Worm (Caenorhabditis elegans) whole organism, midembryonic: ENCODE measurements around the gene R02D5.9.

Source experiments
- T22C8.4 ChIP-seq: fragments of 200-800 bp; sonication (Bioruptor generic); IDR thresholded peaks from 2 replicates; pipeline ENCODE4 v1.3.6; 2022; ENCODE audit warnings: missing genetic modification characterization, missing compliant biosample characterization
- cog-1 ChIP-seq: sonication (generic microtip); optimal IDR thresholded peaks from 2 replicates; lab custom pipeline; 2016; ENCODE audit warnings: missing genetic modification characterization, missing compliant biosample characterization
- flt-1 ChIP-seq: fragments of 200-800 bp; sonication (Bioruptor generic); IDR thresholded peaks from 2 replicates; pipeline ENCODE4 v1.3.6; 2022; ENCODE audit warnings: missing genetic modification characterization, missing compliant biosample characterization
- klf-2 ChIP-seq: fragments of 200-800 bp; sonication (Bioruptor generic); conservative IDR thresholded peaks from 2 replicates; pipeline ENCODE4 v1.3.6; 2022; ENCODE audit warnings: missing genetic modification reagents, missing genetic modification characterization, missing compliant biosample characterization
- med-1 ChIP-seq: sonication (generic microtip); optimal IDR thresholded peaks from 2 replicates; lab custom pipeline; 2017; ENCODE audit warnings: missing genetic modification characterization, mild to moderate bottlenecking, missing compliant biosample characterization, antibody characterized with exemption, missing genetic modification reagents; ENCODE audit not compliant: insufficient read depth
- ref-1 ChIP-seq: fragments of 200-800 bp; sonication (Bioruptor generic); conservative IDR thresholded peaks from 2 replicates; pipeline ENCODE4 v1.3.6; 2022; ENCODE audit warnings: missing genetic modification reagents, missing genetic modification characterization, missing compliant biosample characterization
- tab-1 ChIP-seq: fragments of 200-800 bp; sonication (Bioruptor generic); IDR thresholded peaks from 2 replicates; pipeline ENCODE4 v1.3.6; 2022; ENCODE audit warnings: missing genetic modification characterization, missing compliant biosample characterization
- ztf-23 ChIP-seq: fragments of 200-800 bp; sonication (Bioruptor generic); IDR thresholded peaks from 2 replicates; pipeline ENCODE4 v1.3.6; 2022; ENCODE audit warnings: missing genetic modification reagents, missing genetic modification characterization, missing compliant biosample characterization
- ztf-29 ChIP-seq: fragments of 200-800 bp; sonication (Bioruptor generic); IDR thresholded peaks from 2 replicates; pipeline ENCODE4 v1.3.6; 2022; ENCODE audit warnings: missing genetic modification reagents, missing genetic modification characterization, missing compliant biosample characterization

Gene R02D5.9

ce11 chrV:14462653-14463052, 48.3 kb downstream of the R02D5.9 start:
- TF ChIP-seq ztf-23 (GFP tag; lab: Robert Waterston, UW), result no peak
- TF ChIP-seq tab-1 (GFP tag; lab: Robert Waterston, UW), result no peak
- TF ChIP-seq klf-2 (GFP tag; lab: Robert Waterston, UW), result no peak
- no peak for TF ChIP-seq flt-1
- TF ChIP-seq med-1 (GFP tag; lab: Kevin White, UChicago), result no peak
- no peak for TF ChIP-seq ztf-29 (GFP tag; lab: Robert Waterston, UW)
- no peak for TF ChIP-seq T22C8.4 (GFP tag; lab: Robert Waterston, UW)
- TF ChIP-seq ref-1, result no peak
- TF ChIP-seq cog-1 (tag; lab: Kevin White, UChicago), result no peak

DNA sequence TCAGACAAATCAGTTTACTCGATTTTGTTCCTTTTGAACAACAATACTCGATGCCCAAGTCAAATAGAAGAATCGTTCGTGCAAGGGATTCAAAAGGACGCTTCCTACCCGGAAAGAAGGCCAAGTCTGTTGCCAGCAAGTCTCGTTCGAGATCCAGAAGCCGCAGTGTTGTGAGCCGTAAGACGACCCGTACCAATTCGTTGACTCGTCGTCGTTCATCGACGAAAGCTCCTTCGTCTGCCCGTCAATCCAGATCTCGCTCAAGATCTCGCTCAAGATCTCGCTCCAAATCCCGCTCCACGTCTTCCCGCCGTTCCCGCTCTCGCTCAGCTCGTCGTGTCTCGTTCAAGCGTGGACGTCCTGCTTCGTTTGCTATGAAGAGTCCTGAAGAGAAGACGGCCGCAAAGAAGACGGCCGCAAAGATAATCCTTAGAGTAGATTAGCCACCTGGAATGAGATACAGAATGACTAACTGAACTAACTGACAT, 50.3 kb downstream of the R02D5.9 start, which contains the start of gene F08H9.2:
F08H9.2 (plus strand) TSS at position 51 of the 488 bp plus-strand sequence.
- TF ChIP-seq klf-2 (GFP tag; lab: Robert Waterston, UW) (no peak), T22C8.4 (GFP tag; lab: Robert Waterston, UW) (no peak), flt-1 (no peak), ref-1 (no peak), ztf-29 (GFP tag; lab: Robert Waterston, UW) (no peak), med-1 (GFP tag; lab: Kevin White, UChicago) (no peak)

- TF ChIP-seq ztf-23 (GFP tag; lab: Robert Waterston, UW), result no peak
- TF ChIP-seq cog-1 (tag; lab: Kevin White, UChicago), result no peak
- no peak for TF ChIP-seq ztf-29 (GFP tag; lab: Robert Waterston, UW)
- no peak for TF ChIP-seq tab-1 (GFP tag; lab: Robert Waterston, UW)
- no peak for TF ChIP-seq ref-1
- no peak for TF ChIP-seq flt-1
- no peak for TF ChIP-seq klf-2 (GFP tag; lab: Robert Waterston, UW)
- TF ChIP-seq T22C8.4 (GFP tag; lab: Robert Waterston, UW), result no peak
- TF ChIP-seq med-1 (GFP tag; lab: Kevin White, UChicago), result no peak
Observed at ce11 chrV:14460122-14460521, 50.8 kb downstream of the R02D5.9 start.
